Fruit fly (Drosophila melanogaster) whole organism, wandering third instar larva: Measurements from ENCODE around the gene Tlk.

Experiments used
- Abd-B ChIP-seq: fragments of >200 bp; optimal IDR thresholded peaks from 2 replicates; lab custom pipeline; 2017; ENCODE audit warnings: missing biosample characterization, missing genetic modification characterization
- CG32264 ChIP-seq: fragments of 200-800 bp; sonication (Bioruptor generic); optimal IDR thresholded peaks from 2 replicates; lab custom pipeline; 2016; ENCODE audit warnings: missing biosample characterization, missing genetic modification characterization
- CG9705 ChIP-seq: fragments of 200-800 bp; sonication (Bioruptor generic); optimal IDR thresholded peaks from 2 replicates; lab custom pipeline; 2018; ENCODE audit warnings: missing biosample characterization, mild to moderate bottlenecking, missing genetic modification characterization
- CrebA ChIP-seq: fragments of 200-800 bp; sonication (Bioruptor generic); optimal IDR thresholded peaks from 2 replicates; lab custom pipeline; 2016; ENCODE audit warnings: missing biosample characterization, mild to moderate bottlenecking, missing genetic modification characterization, borderline replicate concordance
- Dfd ChIP-seq: fragments of >200 bp; optimal IDR thresholded peaks from 2 replicates; lab custom pipeline; 2017; ENCODE audit warnings: missing biosample characterization, missing genetic modification characterization
- Dif ChIP-seq: fragments of 200-275, 200-300 bp; sonication (Bioruptor generic); optimal IDR thresholded peaks from 2 replicates; lab custom pipeline; 2018; ENCODE audit warnings: missing biosample characterization, missing genetic modification characterization; ENCODE audit not compliant: partially characterized antibody
- GATAd ChIP-seq: sonication (Bioruptor generic); optimal IDR thresholded peaks from 2 replicates; lab custom pipeline; 2016; ENCODE audit warnings: missing biosample characterization, missing genetic modification characterization
- HLH106 ChIP-seq: fragments of 200-800 bp; optimal IDR thresholded peaks from 3 replicates; lab custom pipeline; 2019; ENCODE audit warnings: missing biosample characterization, mild to moderate bottlenecking, missing genetic modification characterization, moderate library complexity
- Hnf4 ChIP-seq: fragments of 200-800 bp; sonication (Bioruptor generic); optimal IDR thresholded peaks from 2 replicates; lab custom pipeline; 2016; ENCODE audit warnings: missing biosample characterization, mild to moderate bottlenecking, missing genetic modification characterization
- Hr78 ChIP-seq: fragments of >200 bp; optimal IDR thresholded peaks from 2 replicates; lab custom pipeline; 2017; ENCODE audit warnings: missing biosample characterization, missing genetic modification characterization
- Hr83 ChIP-seq: fragments of 200-300 bp; sonication (Bioruptor generic); optimal IDR thresholded peaks from 2 replicates; lab custom pipeline; 2016; ENCODE audit warnings: missing biosample characterization, mild to moderate bottlenecking, missing genetic modification characterization, moderate library complexity; ENCODE audit not compliant: poor library complexity, severe bottlenecking
- Jra ChIP-seq: sonication (Bioruptor generic); optimal IDR thresholded peaks from 2 replicates; lab custom pipeline; 2016; ENCODE audit warnings: missing biosample characterization, missing genetic modification characterization
- Mio ChIP-seq: sonication (Bioruptor generic); optimal IDR thresholded peaks from 2 replicates; lab custom pipeline; 2016; ENCODE audit warnings: missing biosample characterization, missing genetic modification characterization
- Myc ChIP-seq: fragments of >200 bp; optimal IDR thresholded peaks from 2 replicates; lab custom pipeline; 2017
- N ChIP-seq: fragments of >200 bp; optimal IDR thresholded peaks from 2 replicates; lab custom pipeline; 2018; ENCODE audit warnings: missing biosample characterization, missing external identifiers, missing genetic modification characterization
- OdsH ChIP-seq: fragments of 200-800 bp; sonication (Bioruptor generic); optimal IDR thresholded peaks from 2 replicates; lab custom pipeline; 2016; ENCODE audit warnings: missing biosample characterization, mild to moderate bottlenecking, missing genetic modification characterization
- Rel ChIP-seq, 2 experiments: fragments of 200-800 bp; sonication (Bioruptor generic) in 1 of 2; optimal IDR thresholded peaks; 2 replicates in 1 of 2; 3 replicates in 1 of 2; lab custom pipeline; 2016 to 2019; ENCODE audit warnings: mild to moderate bottlenecking in 2 of 2, missing biosample characterization in 2 of 2, missing genetic modification characterization in 2 of 2, moderate library complexity in 1 of 2
- Sp1 ChIP-seq: fragments of 200-800 bp; sonication (Bioruptor generic); optimal IDR thresholded peaks from 3 replicates; lab custom pipeline; 2019; ENCODE audit warnings: missing biosample characterization, mild to moderate bottlenecking, missing genetic modification characterization, moderate library complexity
- Vsx2 ChIP-seq: fragments of 200-300, 225-300 bp; sonication (Bioruptor generic); optimal IDR thresholded peaks from 2 replicates; lab custom pipeline; 2018; ENCODE audit warnings: missing biosample characterization, missing genetic modification characterization; ENCODE audit not compliant: partially characterized antibody
- br ChIP-seq: fragments of 200-800 bp; sonication (Bioruptor generic); optimal IDR thresholded peaks from 2 replicates; lab custom pipeline; 2016; ENCODE audit warnings: missing biosample characterization, missing genetic modification characterization
- brk ChIP-seq: fragments of 200-800 bp; sonication (Bioruptor generic); optimal IDR thresholded peaks from 2 replicates; lab custom pipeline; 2016; ENCODE audit warnings: missing biosample characterization, mild to moderate bottlenecking, missing genetic modification characterization
- dl ChIP-seq, 2 experiments: fragments of 175-275, 200-275 bp in 1 of 2; fragments of 200-275 bp in 1 of 2; sonication (Bioruptor generic); optimal IDR thresholded peaks; lab custom pipeline; 2018; ENCODE audit warnings: mild to moderate bottlenecking in 2 of 2, missing biosample characterization in 2 of 2, missing genetic modification characterization in 2 of 2, moderate library complexity in 2 of 2; ENCODE audit not compliant: partially characterized antibody in 2 of 2, insufficient read depth in 1 of 2
- dmrt93B ChIP-seq: fragments of 200-800 bp; sonication (Bioruptor generic); optimal IDR thresholded peaks from 2 replicates; lab custom pipeline; 2018; ENCODE audit warnings: missing biosample characterization, mild to moderate bottlenecking, missing genetic modification characterization
- ey ChIP-seq: fragments of 200-800 bp; sonication (Bioruptor generic); optimal IDR thresholded peaks from 2 replicates; lab custom pipeline; 2016; ENCODE audit warnings: missing biosample characterization, missing genetic modification characterization
- foxo ChIP-seq, 2 experiments: fragments of 200-800 bp; sonication (Bioruptor generic); optimal IDR thresholded peaks; 2 replicates in 1 of 2; 3 replicates in 1 of 2; lab custom pipeline; 2016 to 2017; ENCODE audit warnings: missing biosample characterization in 2 of 2, missing genetic modification characterization in 2 of 2
- fru ChIP-seq: fragments of 200-800 bp; sonication (Bioruptor generic); optimal IDR thresholded peaks from 3 replicates; lab custom pipeline; 2016; ENCODE audit warnings: missing biosample characterization, mild to moderate bottlenecking, missing genetic modification characterization
- h ChIP-seq: fragments of 200-800 bp; sonication (Bioruptor generic); optimal IDR thresholded peaks from 3 replicates; lab custom pipeline; 2016; ENCODE audit warnings: missing biosample characterization, mild to moderate bottlenecking, missing genetic modification characterization
- jim ChIP-seq: fragments of 175-275, 200-325 bp; sonication (Bioruptor generic); optimal IDR thresholded peaks from 2 replicates; lab custom pipeline; 2016; ENCODE audit warnings: missing biosample characterization, mild to moderate bottlenecking, missing genetic modification characterization
- lola ChIP-seq: fragments of >200 bp; optimal IDR thresholded peaks from 2 replicates; lab custom pipeline; 2017; ENCODE audit warnings: missing biosample characterization, missing genetic modification characterization
- pan ChIP-seq: fragments of >200 bp; optimal IDR thresholded peaks from 2 replicates; lab custom pipeline; 2017
- psq ChIP-seq: fragments of 200-800 bp; sonication (Bioruptor generic); optimal IDR thresholded peaks from 3 replicates; lab custom pipeline; 2017; ENCODE audit warnings: missing biosample characterization, mild to moderate bottlenecking, missing genetic modification characterization, moderate library complexity
- rgr ChIP-seq: fragments of 200-800 bp; sonication (Bioruptor generic); optimal IDR thresholded peaks from 3 replicates; lab custom pipeline; 2016; ENCODE audit warnings: missing biosample characterization, mild to moderate bottlenecking, missing genetic modification characterization
- sage ChIP-seq: fragments of 200-800 bp; sonication (Bioruptor generic); optimal IDR thresholded peaks from 2 replicates; lab custom pipeline; 2016; ENCODE audit warnings: missing biosample characterization, mild to moderate bottlenecking, missing genetic modification characterization
- sv ChIP-seq: fragments of 200-800 bp; sonication (Bioruptor generic); optimal IDR thresholded peaks from 3 replicates; lab custom pipeline; 2016; ENCODE audit warnings: missing biosample characterization, missing genetic modification characterization
- tai ChIP-seq: sonication (Bioruptor generic); optimal IDR thresholded peaks from 2 replicates; lab custom pipeline; 2016; ENCODE audit warnings: missing biosample characterization, missing genetic modification characterization
- usp ChIP-seq: fragments of >200 bp; optimal IDR thresholded peaks from 2 replicates; lab custom pipeline; 2017; ENCODE audit warnings: missing biosample characterization, missing genetic modification characterization
- woc ChIP-seq: sonication (Bioruptor generic); optimal IDR thresholded peaks from 2 replicates; lab custom pipeline; 2016; ENCODE audit warnings: missing biosample characterization, mild to moderate bottlenecking, missing genetic modification characterization

The Tlk gene

dm6 chrX:3693989-3694769 is 25.6 kb upstream of the Tlk start:
- TF ChIP-seq woc (peak; percentile 66), foxo (GFP tag; optimal IDR thresholded peaks at IDR 0.05; lab: Kevin White, UChicago) (peak in 1 of 2 experiments; percentile 74), CG9705 (GFP tag; lab: Kevin White, UChicago) (peak; percentile 39), lola (GFP tag; lab: Kevin White, UChicago) (no peak), CG32264 (GFP tag; lab: Kevin White, UChicago) (no peak), jim (GFP tag; lab: Kevin White, UChicago) (no peak), brk (GFP tag; lab: Kevin White, UChicago) (no peak), Myc (lab: Kevin White, UChicago) (no peak), sv (GFP tag; lab: Kevin White, UChicago) (peak; percentile 32), Jra (no peak), HLH106 (tag; lab: Kevin White, UChicago) (peak; percentile 68), fru (GFP tag; lab: Kevin White, UChicago) (peak; percentile 82), OdsH (GFP tag; lab: Kevin White, UChicago) (peak; percentile 38), ey (GFP tag; lab: Kevin White, UChicago) (peak; percentile 72), rgr (GFP tag; lab: Kevin White, UChicago) (peak; percentile 75), psq (peak; percentile 60), br (peak; percentile 55), GATAd (GFP tag; lab: Kevin White, UChicago) (no peak), h (GFP tag; lab: Kevin White, UChicago) (peak; percentile 63), dmrt93B (GFP tag; lab: Kevin White, UChicago) (peak; percentile 60), sage (GFP tag; lab: Kevin White, UChicago) (no peak), N (GFP tag; lab: Kevin White, UChicago) (no peak), Dfd (GFP tag; lab: Kevin White, UChicago) (no peak), Sp1 (peak; percentile 68)

- TF ChIP-seq foxo (GFP tag; optimal IDR thresholded peaks at IDR 0.05; lab: Kevin White, UChicago) (no peak), dl (GFP tag; optimal IDR thresholded peaks at IDR 0.05; lab: Kevin White, UChicago; ENCODE audit: insufficient read depth in 1 of 2, partially characterized antibody in 2 of 2) (peak; percentile 48 to 74), tai (GFP tag; lab: Kevin White, UChicago) (no peak), Hr83 (GFP tag; lab: Kevin White, UChicago) (no peak), jim (GFP tag; lab: Kevin White, UChicago) (no peak), CrebA (GFP tag; lab: Kevin White, UChicago) (peak; percentile 72), Dif (peak; percentile 79), rgr (GFP tag; lab: Kevin White, UChicago) (no peak)
- TF ChIP-seq, all 38 proteins: peak for 3
Observed at dm6 chrX:3694770-3695145, 25.0 kb upstream of the Tlk start.

dm6 chrX:3695151-3695988 is 24.4 kb upstream of the Tlk start:
- TF ChIP-seq foxo (GFP tag; optimal IDR thresholded peaks at IDR 0.05; lab: Kevin White, UChicago), result peak in 1 of 2 experiments; percentile 86
- no peak for TF ChIP-seq N (GFP tag; lab: Kevin White, UChicago)
- peak; percentile 64 for TF ChIP-seq Hnf4 (GFP tag; lab: Kevin White, UChicago)
- no peak for TF ChIP-seq Jra
- TF ChIP-seq CG32264 (GFP tag; lab: Kevin White, UChicago), result no peak
- TF ChIP-seq lola (GFP tag; lab: Kevin White, UChicago), result no peak
- peak; percentile 70 for TF ChIP-seq ey (GFP tag; lab: Kevin White, UChicago)
- TF ChIP-seq Hr83 (GFP tag; lab: Kevin White, UChicago), result peak; percentile 35
- peak; percentile 53 for TF ChIP-seq h (GFP tag; lab: Kevin White, UChicago)
- TF ChIP-seq Sp1, result peak; percentile 87
- peak; percentile 37 for TF ChIP-seq sage (GFP tag; lab: Kevin White, UChicago)
- TF ChIP-seq sv (GFP tag; lab: Kevin White, UChicago), result no peak
- peak; percentile 46 to 86 for TF ChIP-seq dl (GFP tag; optimal IDR thresholded peaks at IDR 0.05; lab: Kevin White, UChicago; ENCODE audit: insufficient read depth in 1 of 2, partially characterized antibody in 2 of 2)
- TF ChIP-seq HLH106 (tag; lab: Kevin White, UChicago), result peak; percentile 79
- TF ChIP-seq Hr78 (GFP tag; lab: Kevin White, UChicago), result no peak
- no peak for TF ChIP-seq Dfd (GFP tag; lab: Kevin White, UChicago)
- TF ChIP-seq Myc (lab: Kevin White, UChicago), result no peak
- TF ChIP-seq dmrt93B (GFP tag; lab: Kevin White, UChicago), result no peak
- TF ChIP-seq rgr (GFP tag; lab: Kevin White, UChicago), result peak; percentile 83
- TF ChIP-seq woc, result peak; percentile 24
- peak; percentile 77 for TF ChIP-seq OdsH (GFP tag; lab: Kevin White, UChicago)
- TF ChIP-seq jim (GFP tag; lab: Kevin White, UChicago), result no peak
- TF ChIP-seq br, result peak; percentile 44
- no peak for TF ChIP-seq pan
- TF ChIP-seq CrebA (GFP tag; lab: Kevin White, UChicago), result peak; percentile 81
- TF ChIP-seq usp (GFP tag; lab: Kevin White, UChicago), result no peak
- peak; percentile 86 for TF ChIP-seq Dif
- no peak for TF ChIP-seq Rel (GFP tag; optimal IDR thresholded peaks at IDR 0.05; lab: Kevin White, UChicago)
- peak; percentile 20 for TF ChIP-seq Rel (tag; optimal IDR thresholded peaks at IDR 0.05; lab: Kevin White, UChicago)
- no peak for TF ChIP-seq CG9705 (GFP tag; lab: Kevin White, UChicago)
- no peak for TF ChIP-seq Abd-B (GFP tag; lab: Kevin White, UChicago)
- no peak for TF ChIP-seq Vsx2 (GFP tag; lab: Kevin White, UChicago)
- no peak for TF ChIP-seq Mio
- peak; percentile 76 for TF ChIP-seq fru (GFP tag; lab: Kevin White, UChicago)
- no peak for TF ChIP-seq GATAd (GFP tag; lab: Kevin White, UChicago)
